Fruit fly (Drosophila melanogaster) whole organism, wandering third instar larva: Measurements from ENCODE around the gene CG17026.

Experiments used
- Abd-B ChIP-seq: fragments of >200 bp; optimal IDR thresholded peaks from 2 replicates; lab custom pipeline; 2017; ENCODE audit warnings: missing biosample characterization, missing genetic modification characterization
- CG32264 ChIP-seq: fragments of 200-800 bp; sonication (Bioruptor generic); optimal IDR thresholded peaks from 2 replicates; lab custom pipeline; 2016; ENCODE audit warnings: missing biosample characterization, missing genetic modification characterization
- CG9705 ChIP-seq: fragments of 200-800 bp; sonication (Bioruptor generic); optimal IDR thresholded peaks from 2 replicates; lab custom pipeline; 2018; ENCODE audit warnings: missing biosample characterization, mild to moderate bottlenecking, missing genetic modification characterization
- CrebA ChIP-seq: fragments of 200-800 bp; sonication (Bioruptor generic); optimal IDR thresholded peaks from 2 replicates; lab custom pipeline; 2016; ENCODE audit warnings: missing biosample characterization, mild to moderate bottlenecking, missing genetic modification characterization, borderline replicate concordance
- Dfd ChIP-seq: fragments of >200 bp; optimal IDR thresholded peaks from 2 replicates; lab custom pipeline; 2017; ENCODE audit warnings: missing biosample characterization, missing genetic modification characterization
- Dif ChIP-seq: fragments of 200-275, 200-300 bp; sonication (Bioruptor generic); optimal IDR thresholded peaks from 2 replicates; lab custom pipeline; 2018; ENCODE audit warnings: missing biosample characterization, missing genetic modification characterization; ENCODE audit not compliant: partially characterized antibody
- GATAd ChIP-seq: sonication (Bioruptor generic); optimal IDR thresholded peaks from 2 replicates; lab custom pipeline; 2016; ENCODE audit warnings: missing biosample characterization, missing genetic modification characterization
- HLH106 ChIP-seq: fragments of 200-800 bp; optimal IDR thresholded peaks from 3 replicates; lab custom pipeline; 2019; ENCODE audit warnings: missing biosample characterization, mild to moderate bottlenecking, missing genetic modification characterization, moderate library complexity
- Hnf4 ChIP-seq: fragments of 200-800 bp; sonication (Bioruptor generic); optimal IDR thresholded peaks from 2 replicates; lab custom pipeline; 2016; ENCODE audit warnings: missing biosample characterization, mild to moderate bottlenecking, missing genetic modification characterization
- Hr78 ChIP-seq: fragments of >200 bp; optimal IDR thresholded peaks from 2 replicates; lab custom pipeline; 2017; ENCODE audit warnings: missing biosample characterization, missing genetic modification characterization
- Hr83 ChIP-seq: fragments of 200-300 bp; sonication (Bioruptor generic); optimal IDR thresholded peaks from 2 replicates; lab custom pipeline; 2016; ENCODE audit warnings: missing biosample characterization, mild to moderate bottlenecking, missing genetic modification characterization, moderate library complexity; ENCODE audit not compliant: poor library complexity, severe bottlenecking
- Jra ChIP-seq: sonication (Bioruptor generic); optimal IDR thresholded peaks from 2 replicates; lab custom pipeline; 2016; ENCODE audit warnings: missing biosample characterization, missing genetic modification characterization
- Mio ChIP-seq: sonication (Bioruptor generic); optimal IDR thresholded peaks from 2 replicates; lab custom pipeline; 2016; ENCODE audit warnings: missing biosample characterization, missing genetic modification characterization
- Myc ChIP-seq: fragments of >200 bp; optimal IDR thresholded peaks from 2 replicates; lab custom pipeline; 2017
- N ChIP-seq: fragments of >200 bp; optimal IDR thresholded peaks from 2 replicates; lab custom pipeline; 2018; ENCODE audit warnings: missing biosample characterization, missing external identifiers, missing genetic modification characterization
- OdsH ChIP-seq: fragments of 200-800 bp; sonication (Bioruptor generic); optimal IDR thresholded peaks from 2 replicates; lab custom pipeline; 2016; ENCODE audit warnings: missing biosample characterization, mild to moderate bottlenecking, missing genetic modification characterization
- Rel ChIP-seq, 2 experiments: fragments of 200-800 bp; sonication (Bioruptor generic) in 1 of 2; optimal IDR thresholded peaks; 2 replicates in 1 of 2; 3 replicates in 1 of 2; lab custom pipeline; 2016 to 2019; ENCODE audit warnings: mild to moderate bottlenecking in 2 of 2, missing biosample characterization in 2 of 2, missing genetic modification characterization in 2 of 2, moderate library complexity in 1 of 2
- Sp1 ChIP-seq: fragments of 200-800 bp; sonication (Bioruptor generic); optimal IDR thresholded peaks from 3 replicates; lab custom pipeline; 2019; ENCODE audit warnings: missing biosample characterization, mild to moderate bottlenecking, missing genetic modification characterization, moderate library complexity
- Vsx2 ChIP-seq: fragments of 200-300, 225-300 bp; sonication (Bioruptor generic); optimal IDR thresholded peaks from 2 replicates; lab custom pipeline; 2018; ENCODE audit warnings: missing biosample characterization, missing genetic modification characterization; ENCODE audit not compliant: partially characterized antibody
- br ChIP-seq: fragments of 200-800 bp; sonication (Bioruptor generic); optimal IDR thresholded peaks from 2 replicates; lab custom pipeline; 2016; ENCODE audit warnings: missing biosample characterization, missing genetic modification characterization
- brk ChIP-seq: fragments of 200-800 bp; sonication (Bioruptor generic); optimal IDR thresholded peaks from 2 replicates; lab custom pipeline; 2016; ENCODE audit warnings: missing biosample characterization, mild to moderate bottlenecking, missing genetic modification characterization
- dl ChIP-seq, 2 experiments: fragments of 175-275, 200-275 bp in 1 of 2; fragments of 200-275 bp in 1 of 2; sonication (Bioruptor generic); optimal IDR thresholded peaks; lab custom pipeline; 2018; ENCODE audit warnings: mild to moderate bottlenecking in 2 of 2, missing biosample characterization in 2 of 2, missing genetic modification characterization in 2 of 2, moderate library complexity in 2 of 2; ENCODE audit not compliant: partially characterized antibody in 2 of 2, insufficient read depth in 1 of 2
- dmrt93B ChIP-seq: fragments of 200-800 bp; sonication (Bioruptor generic); optimal IDR thresholded peaks from 2 replicates; lab custom pipeline; 2018; ENCODE audit warnings: missing biosample characterization, mild to moderate bottlenecking, missing genetic modification characterization
- dsf ChIP-seq: sonication (Bioruptor generic); optimal IDR thresholded peaks from 2 replicates; lab custom pipeline; 2016; ENCODE audit warnings: missing biosample characterization, missing genetic modification characterization, borderline replicate concordance
- ey ChIP-seq: fragments of 200-800 bp; sonication (Bioruptor generic); optimal IDR thresholded peaks from 2 replicates; lab custom pipeline; 2016; ENCODE audit warnings: missing biosample characterization, missing genetic modification characterization
- foxo ChIP-seq, 2 experiments: fragments of 200-800 bp; sonication (Bioruptor generic); optimal IDR thresholded peaks; 2 replicates in 1 of 2; 3 replicates in 1 of 2; lab custom pipeline; 2016 to 2017; ENCODE audit warnings: missing biosample characterization in 2 of 2, missing genetic modification characterization in 2 of 2
- fru ChIP-seq: fragments of 200-800 bp; sonication (Bioruptor generic); optimal IDR thresholded peaks from 3 replicates; lab custom pipeline; 2016; ENCODE audit warnings: missing biosample characterization, mild to moderate bottlenecking, missing genetic modification characterization
- h ChIP-seq: fragments of 200-800 bp; sonication (Bioruptor generic); optimal IDR thresholded peaks from 3 replicates; lab custom pipeline; 2016; ENCODE audit warnings: missing biosample characterization, mild to moderate bottlenecking, missing genetic modification characterization
- jim ChIP-seq: fragments of 175-275, 200-325 bp; sonication (Bioruptor generic); optimal IDR thresholded peaks from 2 replicates; lab custom pipeline; 2016; ENCODE audit warnings: missing biosample characterization, mild to moderate bottlenecking, missing genetic modification characterization
- lola ChIP-seq: fragments of >200 bp; optimal IDR thresholded peaks from 2 replicates; lab custom pipeline; 2017; ENCODE audit warnings: missing biosample characterization, missing genetic modification characterization
- pan ChIP-seq: fragments of >200 bp; optimal IDR thresholded peaks from 2 replicates; lab custom pipeline; 2017
- psq ChIP-seq: fragments of 200-800 bp; sonication (Bioruptor generic); optimal IDR thresholded peaks from 3 replicates; lab custom pipeline; 2017; ENCODE audit warnings: missing biosample characterization, mild to moderate bottlenecking, missing genetic modification characterization, moderate library complexity
- rgr ChIP-seq: fragments of 200-800 bp; sonication (Bioruptor generic); optimal IDR thresholded peaks from 3 replicates; lab custom pipeline; 2016; ENCODE audit warnings: missing biosample characterization, mild to moderate bottlenecking, missing genetic modification characterization
- sage ChIP-seq: fragments of 200-800 bp; sonication (Bioruptor generic); optimal IDR thresholded peaks from 2 replicates; lab custom pipeline; 2016; ENCODE audit warnings: missing biosample characterization, mild to moderate bottlenecking, missing genetic modification characterization
- sv ChIP-seq: fragments of 200-800 bp; sonication (Bioruptor generic); optimal IDR thresholded peaks from 3 replicates; lab custom pipeline; 2016; ENCODE audit warnings: missing biosample characterization, missing genetic modification characterization
- tai ChIP-seq: sonication (Bioruptor generic); optimal IDR thresholded peaks from 2 replicates; lab custom pipeline; 2016; ENCODE audit warnings: missing biosample characterization, missing genetic modification characterization
- usp ChIP-seq: fragments of >200 bp; optimal IDR thresholded peaks from 2 replicates; lab custom pipeline; 2017; ENCODE audit warnings: missing biosample characterization, missing genetic modification characterization
- woc ChIP-seq: sonication (Bioruptor generic); optimal IDR thresholded peaks from 2 replicates; lab custom pipeline; 2016; ENCODE audit warnings: missing biosample characterization, mild to moderate bottlenecking, missing genetic modification characterization

CG17026 gene

dm6 chr3L:16013198-16013982 lies 38.2 kb downstream of the CG17026 start:
- TF ChIP-seq CG32264 (GFP tag; lab: Kevin White, UChicago) (no peak), Sp1 (peak; percentile 11), HLH106 (peak; percentile 18), Dfd (GFP tag; lab: Kevin White, UChicago) (peak; percentile 16), Rel (GFP tag; optimal IDR thresholded peaks at IDR 0.05; lab: Kevin White, UChicago) (no peak), Rel (tag; optimal IDR thresholded peaks at IDR 0.05; lab: Kevin White, UChicago) (no peak)

dm6 chr3L:16014515-16014914 lies 39.3 kb downstream of the CG17026 start:
- TF ChIP-seq sv (GFP tag; lab: Kevin White, UChicago) (no peak), Hr83 (no peak), ey (GFP tag; lab: Kevin White, UChicago) (no peak), Rel (GFP tag; optimal IDR thresholded peaks at IDR 0.05; lab: Kevin White, UChicago) (no peak), Rel (tag; optimal IDR thresholded peaks at IDR 0.05; lab: Kevin White, UChicago) (no peak), Jra (no peak), usp (GFP tag; lab: Kevin White, UChicago) (no peak), dsf (GFP tag; lab: Kevin White, UChicago) (no peak), GATAd (GFP tag; lab: Kevin White, UChicago) (no peak)
- TF ChIP-seq, all 38 proteins: peak for 0

- TF ChIP-seq GATAd (GFP tag; lab: Kevin White, UChicago) (no peak), CG9705 (GFP tag; lab: Kevin White, UChicago) (no peak), psq (GFP tag; lab: Kevin White, UChicago) (peak; percentile 84), dmrt93B (GFP tag; lab: Kevin White, UChicago) (peak; percentile 16), rgr (peak; percentile 12), Mio (GFP tag; lab: Kevin White, UChicago) (no peak), N (no peak), usp (GFP tag; lab: Kevin White, UChicago) (no peak), Myc (lab: Kevin White, UChicago) (no peak), dl (GFP tag; optimal IDR thresholded peaks at IDR 0.05; lab: Kevin White, UChicago; ENCODE audit: insufficient read depth in 1 of 2, partially characterized antibody in 2 of 2) (no peak), pan (lab: Kevin White, UChicago) (no peak), Dfd (GFP tag; lab: Kevin White, UChicago) (no peak), br (GFP tag; lab: Kevin White, UChicago) (no peak), Hnf4 (GFP tag; lab: Kevin White, UChicago) (no peak), Abd-B (GFP tag; lab: Kevin White, UChicago) (no peak), sv (GFP tag; lab: Kevin White, UChicago) (no peak), CG32264 (GFP tag; lab: Kevin White, UChicago) (no peak), woc (GFP tag; lab: Kevin White, UChicago) (peak; percentile 18), Jra (no peak), dsf (GFP tag; lab: Kevin White, UChicago) (no peak), fru (GFP tag; lab: Kevin White, UChicago) (peak; percentile 14), lola (GFP tag; lab: Kevin White, UChicago) (no peak), ey (GFP tag; lab: Kevin White, UChicago) (no peak), tai (GFP tag; lab: Kevin White, UChicago) (no peak), CrebA (no peak), OdsH (peak; percentile 54), Hr83 (no peak), brk (GFP tag; lab: Kevin White, UChicago) (no peak), h (peak; percentile 16), sage (GFP tag; lab: Kevin White, UChicago) (no peak), jim (no peak), Dif (GFP tag; lab: Kevin White, UChicago) (no peak), Rel (GFP tag; optimal IDR thresholded peaks at IDR 0.05; lab: Kevin White, UChicago) (no peak), Rel (tag; optimal IDR thresholded peaks at IDR 0.05; lab: Kevin White, UChicago) (no peak), Vsx2 (GFP tag; lab: Kevin White, UChicago) (no peak), Sp1 (peak; percentile 86), Hr78 (GFP tag; lab: Kevin White, UChicago) (no peak), foxo (GFP tag; optimal IDR thresholded peaks at IDR 0.05; lab: Kevin White, UChicago) (peak in 1 of 2 experiments; percentile 66), HLH106 (peak; percentile 78)
These were observed 40.9 kb downstream of the CG17026 start for dm6 chr3L:16015765-16016760.
